Fruit fly (Drosophila melanogaster) whole organism, prepupa: ENCODE measurements around the gene CG11563.

Experiments used
- CG6854 ChIP-seq: fragments of 200-800 bp; sonication (Bioruptor generic); optimal IDR thresholded peaks from 2 replicates; lab custom pipeline; 2017; ENCODE audit warnings: missing biosample characterization, mild to moderate bottlenecking, missing genetic modification characterization
- Eip78C ChIP-seq: fragments of 200-800 bp; sonication (Bioruptor generic); peaks from one replicate; lab custom pipeline; 2016; ENCODE audit warnings: missing biosample characterization, missing genetic modification characterization
- Ets96B ChIP-seq: fragments of 200-800 bp; optimal IDR thresholded peaks from 2 replicates; lab custom pipeline; 2019; ENCODE audit warnings: missing biosample characterization, mild to moderate bottlenecking, missing genetic modification characterization, moderate library complexity

dm6 chr3R:31726286-31726685 lies 10.5 kb upstream of the CG11563 start:
- no peak for TF ChIP-seq CG6854 (GFP tag; lab: Kevin White, UChicago)
- TF ChIP-seq Ets96B (tag; lab: Kevin White, UChicago), result no peak
- no peak for TF ChIP-seq Eip78C (GFP tag; lab: Kevin White, UChicago)
